Worm (Caenorhabditis elegans) whole organism, early embryonic: ENCODE measurements around the gene F52H2.15.

ENCODE experiments used
- B0310.2 ChIP-seq: sonication (generic microtip); optimal IDR thresholded peaks from 2 replicates; lab custom pipeline; 2016; ENCODE audit warnings: mild to moderate bottlenecking, missing genetic modification characterization, missing compliant biosample characterization
- F13C5.2 ChIP-seq: sonication (generic microtip); optimal IDR thresholded peaks from 2 replicates; lab custom pipeline; 2017; ENCODE audit warnings: mild to moderate bottlenecking, missing genetic modification characterization, inconsistent platforms, missing compliant biosample characterization
- aly-1 ChIP-seq: sonication (generic microtip); optimal IDR thresholded peaks from 2 replicates; lab custom pipeline; 2016; ENCODE audit warnings: missing genetic modification characterization, missing compliant biosample characterization
- ama-1 ChIP-seq: fragments of 150-350 bp; optimal IDR thresholded peaks from 2 replicates; lab custom pipeline; 2014
- ceh-13 ChIP-seq: fragments of 200-800 bp; sonication (Bioruptor generic); optimal IDR thresholded peaks from 2 replicates; lab custom pipeline; 2018; ENCODE audit warnings: mild to moderate bottlenecking, missing genetic modification characterization, missing compliant biosample characterization
- ceh-36 ChIP-seq: sonication (generic microtip); optimal IDR thresholded peaks from 2 replicates; lab custom pipeline; 2016; ENCODE audit warnings: missing genetic modification characterization, inconsistent platforms, missing compliant biosample characterization
- ets-7 ChIP-seq: sonication (generic microtip); optimal IDR thresholded peaks from 2 replicates; lab custom pipeline; 2016; ENCODE audit warnings: missing genotype, missing genetic modification characterization, missing compliant biosample characterization
- flt-1 ChIP-seq: fragments of 200-800 bp; sonication (Bioruptor generic); IDR thresholded peaks from 2 replicates; pipeline ENCODE4 v1.3.6; 2022; ENCODE audit warnings: missing genetic modification characterization, missing compliant biosample characterization
- hmbx-1 ChIP-seq: sonication (generic microtip); optimal IDR thresholded peaks from 2 replicates; lab custom pipeline; 2016; ENCODE audit warnings: mild to moderate bottlenecking, missing genetic modification characterization, missing compliant biosample characterization
- hmg-4 ChIP-seq: fragments of 200-800 bp; sonication (Bioruptor generic); optimal IDR thresholded peaks from 2 replicates; lab custom pipeline; 2018; ENCODE audit warnings: mild to moderate bottlenecking, missing genetic modification characterization, missing compliant biosample characterization
- hnd-1 ChIP-seq: sonication (generic microtip); optimal IDR thresholded peaks from 2 replicates; lab custom pipeline; 2016; ENCODE audit warnings: missing genetic modification characterization, missing compliant biosample characterization
- pes-1 ChIP-seq: fragments of 200-800 bp; sonication (Bioruptor generic); IDR thresholded peaks from 2 replicates; pipeline ENCODE4 v1.3.6; 2022; ENCODE audit warnings: missing genetic modification reagents, missing genetic modification characterization, missing compliant biosample characterization
- scrt-1 ChIP-seq: fragments of 200-800 bp; sonication (Bioruptor generic); IDR thresholded peaks from 2 replicates; pipeline ENCODE4 v1.3.6; 2022; ENCODE audit warnings: missing genetic modification characterization, missing compliant biosample characterization
- sea-1 ChIP-seq: fragments of 200-800 bp; sonication (Bioruptor generic); conservative IDR thresholded peaks from 2 replicates; pipeline ENCODE4 v1.3.6; 2022; ENCODE audit warnings: missing genetic modification characterization, missing compliant biosample characterization
- tbx-11 ChIP-seq: fragments of 200-800 bp; sonication (Bioruptor generic); IDR thresholded peaks from 2 replicates; pipeline ENCODE4 v1.3.6; 2022; ENCODE audit warnings: missing genetic modification characterization, missing compliant biosample characterization
- tbx-37 ChIP-seq: fragments of 200-800 bp; sonication (Bioruptor generic); conservative IDR thresholded peaks from 2 replicates; pipeline ENCODE4 v1.3.6; 2022; ENCODE audit warnings: missing genetic modification reagents, missing genetic modification characterization, missing compliant biosample characterization
- tra-4 ChIP-seq: sonication (generic microtip); optimal IDR thresholded peaks from 2 replicates; lab custom pipeline; 2017; ENCODE audit warnings: missing genetic modification characterization, missing compliant biosample characterization

F52H2.15 gene

ce11 chrX:2595027-2595756 lies 30.0 kb downstream of the F52H2.15 start:
- TF ChIP-seq B0310.2 (no peak), F13C5.2 (tag; lab: Kevin White, UChicago) (no peak), tra-4 (tag; lab: Kevin White, UChicago) (no peak), ama-1 (lab: Kevin White, UChicago) (no peak), hmbx-1 (tag; lab: Kevin White, UChicago) (no peak), hmg-4 (GFP tag; lab: Kevin White, UChicago) (no peak), sea-1 (GFP tag; lab: Robert Waterston, UW) (no peak), pes-1 (GFP tag; lab: Robert Waterston, UW) (no peak), aly-1 (tag; lab: Kevin White, UChicago) (no peak), flt-1 (GFP tag; lab: Robert Waterston, UW) (no peak)

- TF ChIP-seq B0310.2, result no peak
- no peak for TF ChIP-seq F13C5.2 (tag; lab: Kevin White, UChicago)
- no peak for TF ChIP-seq aly-1 (tag; lab: Kevin White, UChicago)
- TF ChIP-seq ets-7 (tag; lab: Kevin White, UChicago), result no peak
- TF ChIP-seq tra-4 (tag; lab: Kevin White, UChicago), result no peak
- TF ChIP-seq ceh-36 (tag; lab: Kevin White, UChicago), result no peak
- no peak for TF ChIP-seq sea-1 (GFP tag; lab: Robert Waterston, UW)
- no peak for TF ChIP-seq ama-1 (lab: Kevin White, UChicago)
- TF ChIP-seq pes-1 (GFP tag; lab: Robert Waterston, UW), result no peak
Measured at ce11 chrX:2595757-2596059, 30.6 kb downstream of the F52H2.15 start.

ce11 chrX:2596605-2597004 lies 31.4 kb downstream of the F52H2.15 start:
- no peak for TF ChIP-seq B0310.2
- no peak for TF ChIP-seq pes-1 (GFP tag; lab: Robert Waterston, UW)
- TF ChIP-seq flt-1 (GFP tag; lab: Robert Waterston, UW), result no peak
- no peak for TF ChIP-seq ceh-13
- no peak for TF ChIP-seq scrt-1 (GFP tag; lab: Robert Waterston, UW)
- no peak for TF ChIP-seq ama-1 (lab: Kevin White, UChicago)
- TF ChIP-seq sea-1 (GFP tag; lab: Robert Waterston, UW), result no peak
- no peak for TF ChIP-seq aly-1 (tag; lab: Kevin White, UChicago)
- no peak for TF ChIP-seq ceh-36 (tag; lab: Kevin White, UChicago)
- TF ChIP-seq tbx-37 (GFP tag; lab: Robert Waterston, UW), result no peak
- no peak for TF ChIP-seq F13C5.2 (tag; lab: Kevin White, UChicago)
- no peak for TF ChIP-seq hnd-1 (tag; lab: Kevin White, UChicago)
- TF ChIP-seq hmg-4 (GFP tag; lab: Kevin White, UChicago), result no peak
- TF ChIP-seq tbx-11, result no peak
- no peak for TF ChIP-seq hmbx-1 (tag; lab: Kevin White, UChicago)
- TF ChIP-seq ets-7 (tag; lab: Kevin White, UChicago), result no peak
- no peak for TF ChIP-seq tra-4 (tag; lab: Kevin White, UChicago)

- TF ChIP-seq sea-1 (GFP tag; lab: Robert Waterston, UW), result no peak
- peak; percentile 45 for TF ChIP-seq F13C5.2 (tag; lab: Kevin White, UChicago)
- no peak for TF ChIP-seq tra-4 (tag; lab: Kevin White, UChicago)
- TF ChIP-seq ceh-36 (tag; lab: Kevin White, UChicago), result no peak
- no peak for TF ChIP-seq hmbx-1 (tag; lab: Kevin White, UChicago)
- no peak for TF ChIP-seq flt-1 (GFP tag; lab: Robert Waterston, UW)
- no peak for TF ChIP-seq hnd-1 (tag; lab: Kevin White, UChicago)
- no peak for TF ChIP-seq pes-1 (GFP tag; lab: Robert Waterston, UW)
- peak; percentile 52 for TF ChIP-seq hmg-4 (GFP tag; lab: Kevin White, UChicago)
- 0 out of 2 replicates have a peak, but pooled peaks have one; percentile 15 for TF ChIP-seq scrt-1 (GFP tag; lab: Robert Waterston, UW)
Measured at ce11 chrX:2598833-2599279, 33.7 kb downstream of the F52H2.15 start.

ce11 chrX:2601025-2601705 lies 36.0 kb downstream of the F52H2.15 start:
- TF ChIP-seq pes-1 (GFP tag; lab: Robert Waterston, UW) (no peak), scrt-1 (GFP tag; lab: Robert Waterston, UW) (no peak), tbx-37 (GFP tag; lab: Robert Waterston, UW) (no peak), flt-1 (GFP tag; lab: Robert Waterston, UW) (no peak), hmbx-1 (tag; lab: Kevin White, UChicago) (no peak), B0310.2 (no peak), hmg-4 (GFP tag; lab: Kevin White, UChicago) (no peak), tbx-11 (no peak), ets-7 (tag; lab: Kevin White, UChicago) (no peak), ceh-13 (no peak), aly-1 (tag; lab: Kevin White, UChicago) (no peak), sea-1 (GFP tag; lab: Robert Waterston, UW) (no peak), hnd-1 (tag; lab: Kevin White, UChicago) (no peak), ama-1 (lab: Kevin White, UChicago) (no peak), tra-4 (tag; lab: Kevin White, UChicago) (no peak), F13C5.2 (tag; lab: Kevin White, UChicago) (no peak)

ce11 chrX:2604358-2605016 lies 39.3 kb downstream of the F52H2.15 start:
- TF ChIP-seq pes-1 (GFP tag; lab: Robert Waterston, UW), result no peak
- TF ChIP-seq flt-1 (GFP tag; lab: Robert Waterston, UW), result no peak
- no peak for TF ChIP-seq ceh-36 (tag; lab: Kevin White, UChicago)
- TF ChIP-seq F13C5.2 (tag; lab: Kevin White, UChicago), result no peak
- TF ChIP-seq ama-1 (lab: Kevin White, UChicago), result no peak
- no peak for TF ChIP-seq hnd-1 (tag; lab: Kevin White, UChicago)
- TF ChIP-seq ets-7 (tag; lab: Kevin White, UChicago), result no peak
- no peak for TF ChIP-seq sea-1 (GFP tag; lab: Robert Waterston, UW)
- no peak for TF ChIP-seq B0310.2
- no peak for TF ChIP-seq tbx-11
- no peak for TF ChIP-seq aly-1 (tag; lab: Kevin White, UChicago)
- TF ChIP-seq hmg-4 (GFP tag; lab: Kevin White, UChicago), result no peak
- TF ChIP-seq tbx-37 (GFP tag; lab: Robert Waterston, UW), result no peak
